Worm (Caenorhabditis elegans): ENCODE data around the gene sel-2.
A peak's percentile ranks its signal among the peaks of the same experiment; 100 is the strongest.

Gene sel-2

ce11 chrIII:4646246-4646645 is 34.1 kb upstream of the sel-2 start, which contains the start of gene pqn-29:
Gene pqn-29 (minus strand): TSS chrIII:4646346.
- TF ChIP-seq zim-3 (tag; optimal IDR thresholded peaks at IDR 0.05) (no peak), sea-2 (GFP tag; IDR thresholded peaks at IDR 0.05) (no peak), hmg-20 (GFP tag; IDR thresholded peaks at IDR 0.05) (no peak), attf-6 (GFP tag; IDR thresholded peaks at IDR 0.05) (no peak), K12H6.12 (tag; optimal IDR thresholded peaks at IDR 0.05) (no peak), die-1 (tag; optimal IDR thresholded peaks at IDR 0.05) (no peak), nfyb-1 (GFP tag; IDR thresholded peaks at IDR 0.05) (no peak), F37B4.10 (GFP tag; IDR thresholded peaks at IDR 0.05) (no peak), sptf-2 (GFP tag; optimal IDR thresholded peaks at IDR 0.05) (no peak), ceh-27 (GFP tag; optimal IDR thresholded peaks at IDR 0.05) (no peak), hrde-1 (tag; optimal IDR thresholded peaks at IDR 0.05; ENCODE audit: borderline replicate concordance) (no peak), let-607 (tag; optimal IDR thresholded peaks at IDR 0.05) (no peak), F49E8.2 (tag; optimal IDR thresholded peaks at IDR 0.05; ENCODE audit: insufficient read depth) (no peak), cebp-2 (GFP tag; IDR thresholded peaks at IDR 0.05) (no peak), F10E7.11 (tag; optimal IDR thresholded peaks at IDR 0.05) (no peak), K11D2.4 (GFP tag; IDR thresholded peaks at IDR 0.05) (no peak), pbrm-1 (GFP tag; IDR thresholded peaks at IDR 0.05) (no peak), F55B11.4 (tag; optimal IDR thresholded peaks at IDR 0.05; ENCODE audit: borderline replicate concordance, insufficient read depth) (no peak), ztf-18 (tag; optimal IDR thresholded peaks at IDR 0.05) (no peak), F57C9.4 (tag; optimal IDR thresholded peaks at IDR 0.05) (no peak)

ce11 chrIII:4643262-4643661 is 31.1 kb upstream of the sel-2 start, which contains the start of gene pfas-1:
Gene pfas-1 (minus strand): TSS chrIII:4643310.
- TF ChIP-seq atf-7 (tag; optimal IDR thresholded peaks at IDR 0.05), result no peak
- no peak for TF ChIP-seq ZK185.1 (tag; optimal IDR thresholded peaks at IDR 0.05; ENCODE audit: poor library complexity, severe bottlenecking)
- no peak for TF ChIP-seq dpl-1 (GFP tag; optimal IDR thresholded peaks at IDR 0.05)
- TF ChIP-seq nhr-80 (tag; optimal IDR thresholded peaks at IDR 0.05), result peak; percentile 61

ce11 chrIII:4634947-4635346 is 22.8 kb upstream of the sel-2 start, which contains the start of gene clec-153:
Gene clec-153 (plus strand): TSS chrIII:4635247.
- TF ChIP-seq akir-1 (GFP tag; optimal IDR thresholded peaks at IDR 0.05), result no peak
- no peak for TF ChIP-seq unc-62 (GFP tag; optimal IDR thresholded peaks at IDR 0.05)
- no peak for TF ChIP-seq pha-4 (tag; optimal IDR thresholded peaks at IDR 0.05)
- TF ChIP-seq pbrm-1 (GFP tag; IDR thresholded peaks at IDR 0.05), result no peak
- no peak for TF ChIP-seq ama-1 (optimal IDR thresholded peaks at IDR 0.05)
- no peak for TF ChIP-seq ama-1 (GFP tag; optimal IDR thresholded peaks at IDR 0.05)
- TF ChIP-seq F33H1.4 (GFP tag; IDR thresholded peaks at IDR 0.05), result no peak
- TF ChIP-seq sptf-2 (GFP tag; optimal IDR thresholded peaks at IDR 0.05), result no peak
- no peak for TF ChIP-seq dpl-1 (GFP tag; optimal IDR thresholded peaks at IDR 0.05)

ce11 chrIII:4628165-4628564 is 16.0 kb upstream of the sel-2 start, which contains the start of gene clec-151:
Gene clec-151 (plus strand): TSS chrIII:4628465.
- TF ChIP-seq snpc-1.1 (tag; optimal IDR thresholded peaks at IDR 0.05; ENCODE audit: insufficient read depth) (no peak), ztf-25 (GFP tag; IDR thresholded peaks at IDR 0.05) (no peak), F33H1.4 (GFP tag; IDR thresholded peaks at IDR 0.05) (no peak), nfya-2 (GFP tag; IDR thresholded peaks at IDR 0.05) (no peak), atf-7 (tag; optimal IDR thresholded peaks at IDR 0.05) (no peak), ceh-40 (GFP tag; IDR thresholded peaks at IDR 0.05) (no peak), zfh-2 (GFP tag; conservative IDR thresholded peaks at IDR 0.05) (no peak), F55B11.4 (tag; optimal IDR thresholded peaks at IDR 0.05; ENCODE audit: borderline replicate concordance, insufficient read depth) (no peak)
